Worm (Caenorhabditis elegans) whole organism, L2 larva: ENCODE results near the gene pks-1.

Source experiments
- R02D3.7 ChIP-seq: fragments of 150-350 bp; optimal IDR thresholded peaks from 2 replicates; lab custom pipeline; 2014; ENCODE audit warnings: missing biosample characterization, missing genetic modification characterization
- Y55F3AM.14 ChIP-seq: fragments of 200-800 bp; sonication (Bioruptor generic); optimal IDR thresholded peaks from 2 replicates; lab custom pipeline; 2018; ENCODE audit warnings: mild to moderate bottlenecking, missing genetic modification characterization, missing compliant biosample characterization
- ZK546.5 ChIP-seq: sonication (generic microtip); optimal IDR thresholded peaks from 2 replicates; lab custom pipeline; 2017; ENCODE audit warnings: missing biosample characterization, missing genetic modification characterization
- alr-1 ChIP-seq: fragments of 150-350 bp; optimal IDR thresholded peaks from 2 replicates; lab custom pipeline; 2014; ENCODE audit warnings: missing biosample characterization, missing genetic modification characterization
- aly-2 ChIP-seq: fragments of 150-350 bp; optimal IDR thresholded peaks from 2 replicates; lab custom pipeline; 2014; ENCODE audit warnings: missing biosample characterization, missing genetic modification characterization
- ama-1 ChIP-seq: fragments of 150-350 bp; optimal IDR thresholded peaks from 2 replicates; lab custom pipeline; 2018; ENCODE audit warnings: inconsistent platforms
- blmp-1 ChIP-seq: sonication (generic microtip); optimal IDR thresholded peaks from 2 replicates; lab custom pipeline; 2017; ENCODE audit warnings: missing genetic modification characterization, mild to moderate bottlenecking, missing compliant biosample characterization, antibody characterized with exemption, moderate library complexity; ENCODE audit not compliant: insufficient read depth
- ceh-16 ChIP-seq: fragments of 150-350 bp; optimal IDR thresholded peaks from 2 replicates; lab custom pipeline; 2014; ENCODE audit warnings: missing biosample characterization, missing genetic modification characterization
- ceh-82 ChIP-seq: fragments of 150-350 bp; optimal IDR thresholded peaks from 2 replicates; lab custom pipeline; 2014; ENCODE audit warnings: missing biosample characterization, missing genetic modification characterization
- crh-2 ChIP-seq: sonication (generic microtip); optimal IDR thresholded peaks from 2 replicates; lab custom pipeline; 2017; ENCODE audit warnings: missing biosample characterization, missing genetic modification characterization
- elt-3 ChIP-seq: sonication (generic microtip); optimal IDR thresholded peaks from 2 replicates; lab custom pipeline; 2017; ENCODE audit warnings: missing biosample characterization, missing genetic modification characterization
- fos-1 ChIP-seq: fragments of 150-350 bp; optimal IDR thresholded peaks from 2 replicates; lab custom pipeline; 2014; ENCODE audit warnings: missing biosample characterization, missing genetic modification characterization
- gmeb-1 ChIP-seq: fragments of 150-350 bp; optimal IDR thresholded peaks from 2 replicates; lab custom pipeline; 2014; ENCODE audit warnings: missing biosample characterization, missing genetic modification characterization
- lin-11 ChIP-seq: fragments of 150-350 bp; sonication (generic microtip); optimal IDR thresholded peaks from 2 replicates; lab custom pipeline; 2014; ENCODE audit warnings: missing biosample characterization, missing genetic modification characterization, inconsistent platforms, mixed read lengths
- lsy-2 ChIP-seq, 2 experiments: fragments of 150-350 bp in 1 of 2; sonication (generic microtip) in 1 of 2; optimal IDR thresholded peaks; 2 replicates each; lab custom pipeline; 2014 to 2017; ENCODE audit warnings: missing biosample characterization in 2 of 2, missing genetic modification characterization in 2 of 2
- mab-5 ChIP-seq: fragments of 150-350 bp; optimal IDR thresholded peaks from 2 replicates; lab custom pipeline; 2014; ENCODE audit warnings: missing biosample characterization, missing genetic modification characterization
- mbf-1 ChIP-seq: sonication (generic microtip); optimal IDR thresholded peaks from 2 replicates; lab custom pipeline; 2017; ENCODE audit warnings: missing biosample characterization, missing genetic modification characterization
- mdl-1 ChIP-seq, 2 experiments: fragments of 150-350 bp in 1 of 2; sonication (generic microtip) in 1 of 2; optimal IDR thresholded peaks; 2 replicates each; lab custom pipeline; 2017; ENCODE audit warnings: missing biosample characterization in 2 of 2, missing genetic modification characterization in 2 of 2
- nhr-10 ChIP-seq: sonication (generic microtip); optimal IDR thresholded peaks from 2 replicates; lab custom pipeline; 2017; ENCODE audit warnings: missing biosample characterization, missing genetic modification characterization
- nhr-11 ChIP-seq: fragments of 150-350 bp; optimal IDR thresholded peaks from 2 replicates; lab custom pipeline; 2014; ENCODE audit warnings: missing biosample characterization, missing genetic modification characterization
- nhr-129 ChIP-seq: fragments of 150-350 bp; optimal IDR thresholded peaks from 2 replicates; lab custom pipeline; 2014; ENCODE audit warnings: missing biosample characterization, missing genetic modification characterization
- nhr-23 ChIP-seq: fragments of 150-350 bp; optimal IDR thresholded peaks from 2 replicates; lab custom pipeline; 2014; ENCODE audit warnings: missing biosample characterization, missing genetic modification reagents, missing genetic modification characterization
- nhr-237 ChIP-seq: fragments of 150-350 bp; optimal IDR thresholded peaks from 2 replicates; lab custom pipeline; 2014; ENCODE audit warnings: missing biosample characterization, missing genetic modification characterization
- nhr-77 ChIP-seq: fragments of 150-350 bp; optimal IDR thresholded peaks from 2 replicates; lab custom pipeline; 2014; ENCODE audit warnings: missing biosample characterization, missing genetic modification characterization
- peb-1 ChIP-seq: fragments of 150-350 bp; optimal IDR thresholded peaks from 2 replicates; lab custom pipeline; 2014; ENCODE audit warnings: missing biosample characterization, missing genetic modification characterization
- skn-1 ChIP-seq: sonication (generic microtip); optimal IDR thresholded peaks from 2 replicates; lab custom pipeline; 2017; ENCODE audit warnings: missing biosample characterization, missing genetic modification characterization
- sma-3 ChIP-seq: sonication (generic microtip); optimal IDR thresholded peaks from 2 replicates; lab custom pipeline; 2016; ENCODE audit warnings: missing genetic modification reagents, missing genetic modification characterization, missing compliant biosample characterization
- sma-9 ChIP-seq, 2 experiments: fragments of 150-350 bp in 1 of 2; sonication (generic microtip) in 1 of 2; optimal IDR thresholded peaks; 2 replicates each; lab custom pipeline; 2014 to 2016; ENCODE audit warnings: missing genetic modification characterization in 2 of 2, mild to moderate bottlenecking in 1 of 2, missing biosample characterization in 1 of 2, missing compliant biosample characterization in 1 of 2, missing genetic modification reagents in 1 of 2, moderate library complexity in 1 of 2
- unc-62 ChIP-seq: fragments of 150-350 bp; optimal IDR thresholded peaks from 2 replicates; lab custom pipeline; 2014; ENCODE audit warnings: missing biosample characterization, missing genetic modification reagents, missing genetic modification characterization
- zag-1 ChIP-seq: fragments of 150-350 bp; optimal IDR thresholded peaks from 2 replicates; lab custom pipeline; 2014; ENCODE audit warnings: missing biosample characterization, missing genetic modification characterization
- ztf-1 ChIP-seq: fragments of 200-800 bp; sonication (Bioruptor generic); conservative IDR thresholded peaks from 2 replicates; pipeline ENCODE4 v1.3.6; 2022; ENCODE audit warnings: missing genetic modification characterization, missing compliant biosample characterization
- ztf-11 ChIP-seq: sonication (generic microtip); optimal IDR thresholded peaks from 2 replicates; lab custom pipeline; 2017; ENCODE audit warnings: missing biosample characterization, missing genetic modification characterization
- ztf-4 ChIP-seq: fragments of 150-350 bp; optimal IDR thresholded peaks from 2 replicates; lab custom pipeline; 2014; ENCODE audit warnings: missing biosample characterization, missing genetic modification characterization

pks-1 gene

ce11 chrX:5450773-5451447, 37.3 kb downstream of the pks-1 start, which contains the start of gene C25F6.6:
Gene C25F6.6, minus strand, starts transcription at chrX:5450823.
- TF ChIP-seq nhr-129 (tag; lab: Kevin White, UChicago) = peak; percentile 8
- TF ChIP-seq crh-2 (tag; lab: Kevin White, UChicago) = peak; percentile 23
- TF ChIP-seq ceh-82 (tag; lab: Kevin White, UChicago) = no peak
- peak; percentile 25 for TF ChIP-seq sma-9 (GFP tag; optimal IDR thresholded peaks at IDR 0.05; lab: Kevin White, UChicago)
- TF ChIP-seq sma-9 (tag; optimal IDR thresholded peaks at IDR 0.05; lab: Kevin White, UChicago) = no peak
- peak; percentile 48 for TF ChIP-seq sma-3 (GFP tag; lab: Kevin White, UChicago)
- peak; percentile 50 for TF ChIP-seq fos-1
- no peak for TF ChIP-seq aly-2 (tag; lab: Kevin White, UChicago)

DNA sequence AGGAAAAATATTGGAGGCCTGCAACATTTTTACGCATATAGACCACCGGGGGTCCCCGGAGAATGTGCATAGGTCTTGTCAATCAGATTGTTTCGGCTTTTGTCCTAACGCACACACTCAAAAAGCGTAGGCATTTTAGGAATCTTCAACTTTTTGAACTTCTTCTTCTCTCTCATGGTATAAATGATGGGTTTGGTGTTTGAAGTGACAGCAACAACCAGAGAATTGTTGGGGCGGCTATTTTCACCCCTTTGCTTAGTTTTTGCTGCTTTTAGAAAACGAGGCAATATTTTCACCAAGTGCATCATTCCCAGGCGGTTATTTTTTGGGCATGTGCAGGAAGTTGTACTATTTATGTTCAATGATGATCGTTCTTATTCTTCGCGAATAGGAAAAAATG, 38.1 kb downstream of the pks-1 start:
- TF ChIP-seq zag-1 (tag; lab: Kevin White, UChicago) = no peak
- no peak for TF ChIP-seq ZK546.5 (tag; lab: Kevin White, UChicago)
- TF ChIP-seq unc-62 (GFP tag; lab: Kevin White, UChicago) = no peak
- TF ChIP-seq ztf-11 = no peak
- TF ChIP-seq skn-1 (tag; lab: Kevin White, UChicago) = no peak
- TF ChIP-seq mbf-1 (tag; lab: Kevin White, UChicago) = no peak
- TF ChIP-seq sma-9 (GFP tag; optimal IDR thresholded peaks at IDR 0.05; lab: Kevin White, UChicago) = no peak
- TF ChIP-seq sma-9 (tag; optimal IDR thresholded peaks at IDR 0.05; lab: Kevin White, UChicago) = no peak
- no peak for TF ChIP-seq ama-1 (lab: Kevin White, UChicago)
- TF ChIP-seq nhr-11 (tag; lab: Kevin White, UChicago) = no peak
- no peak for TF ChIP-seq aly-2 (tag; lab: Kevin White, UChicago)
- no peak for TF ChIP-seq sma-3 (GFP tag; lab: Kevin White, UChicago)
- TF ChIP-seq ceh-16 (tag; lab: Kevin White, UChicago) = no peak
- TF ChIP-seq elt-3 (tag; lab: Kevin White, UChicago) = no peak

DNA sequence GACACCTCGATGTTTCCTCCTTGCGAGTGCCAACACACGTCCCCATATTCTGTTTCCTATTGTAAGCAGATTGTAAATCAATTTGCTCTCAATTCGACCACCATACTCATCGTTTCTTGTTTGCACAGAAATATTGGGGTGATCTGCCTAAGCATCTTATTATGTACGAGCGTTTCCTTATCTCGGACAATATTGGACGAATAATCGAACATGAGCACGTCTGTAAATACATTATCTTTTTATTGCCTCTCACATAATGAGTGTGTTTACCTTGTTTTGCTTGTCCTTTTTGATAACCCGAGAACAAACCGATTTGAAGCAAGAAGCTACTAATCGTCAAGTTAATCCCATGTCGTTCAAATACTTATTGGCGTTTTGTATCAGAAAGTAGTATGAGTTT, 41.5 kb downstream of the pks-1 start:
- no peak for TF ChIP-seq R02D3.7 (tag; lab: Kevin White, UChicago)
- no peak for TF ChIP-seq nhr-23 (tag; lab: Kevin White, UChicago)
- TF ChIP-seq lsy-2 (tag; optimal IDR thresholded peaks at IDR 0.05; lab: Kevin White, UChicago) = no peak
- no peak for TF ChIP-seq blmp-1 (tag; lab: Kevin White, UChicago)
- TF ChIP-seq zag-1 (tag; lab: Kevin White, UChicago) = no peak
- no peak for TF ChIP-seq mab-5 (tag; lab: Kevin White, UChicago)
- TF ChIP-seq alr-1 (tag; lab: Kevin White, UChicago) = no peak
- no peak for TF ChIP-seq mbf-1 (tag; lab: Kevin White, UChicago)

- no peak for TF ChIP-seq peb-1 (tag; lab: Kevin White, UChicago)
Observed at ce11 chrX:5457184-5457583, 43.6 kb downstream of the pks-1 start.

- TF ChIP-seq Y55F3AM.14 (GFP tag; lab: Kevin White, UChicago) = no peak
- no peak for TF ChIP-seq alr-1 (tag; lab: Kevin White, UChicago)
- no peak for TF ChIP-seq zag-1 (tag; lab: Kevin White, UChicago)
- no peak for TF ChIP-seq ztf-1 (GFP tag; lab: Robert Waterston, UW)
- no peak for TF ChIP-seq nhr-77 (tag; lab: Kevin White, UChicago)
- TF ChIP-seq nhr-237 (tag; lab: Kevin White, UChicago) = no peak
- no peak for TF ChIP-seq mdl-1 (tag; optimal IDR thresholded peaks at IDR 0.05; lab: Kevin White, UChicago)
- no peak for TF ChIP-seq gmeb-1 (tag; lab: Kevin White, UChicago)
Observed at ce11 chrX:5458043-5458442, 44.4 kb downstream of the pks-1 start.

DNA sequence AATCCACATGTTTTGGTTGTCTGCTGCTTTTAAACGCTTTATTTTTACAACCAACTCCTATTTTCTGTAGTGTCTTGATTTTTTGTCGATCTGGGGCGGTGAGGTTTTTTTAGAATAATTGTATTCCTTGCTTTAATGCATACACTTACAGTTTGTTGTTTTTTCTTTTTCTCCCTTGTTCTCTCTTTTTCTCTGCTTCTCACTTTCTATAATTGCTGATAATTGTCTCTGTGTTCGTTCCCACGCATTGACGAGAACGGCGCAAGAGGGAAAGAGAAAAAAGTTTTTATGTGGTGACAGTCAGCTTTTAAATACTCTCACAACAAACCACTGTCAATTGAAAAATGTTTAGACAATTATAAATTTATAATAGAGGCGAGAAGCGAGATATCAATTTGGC, 45.1 kb downstream of the pks-1 start:
- TF ChIP-seq lin-11 (tag; lab: Kevin White, UChicago) (no peak), mab-5 (tag; lab: Kevin White, UChicago) (no peak), aly-2 (tag; lab: Kevin White, UChicago) (no peak), ztf-4 (no peak), mdl-1 (tag; optimal IDR thresholded peaks at IDR 0.05; lab: Kevin White, UChicago) (no peak), ceh-82 (tag; lab: Kevin White, UChicago) (no peak), Y55F3AM.14 (GFP tag; lab: Kevin White, UChicago) (no peak), nhr-10 (no peak), ztf-11 (no peak), nhr-11 (tag; lab: Kevin White, UChicago) (no peak)
